Fruit fly (Drosophila melanogaster): Measurements from ENCODE around the gene Aduk.
A peak's percentile ranks its signal among the peaks of the same experiment; 100 is the strongest.

The Aduk gene

dm6 chr3R:9351415-9352379 is 17.2 kb upstream of the Aduk start (continued):
- peak; percentile 52 for TF ChIP-seq Hey (tag; optimal IDR thresholded peaks at IDR 0.05)
- peak; percentile 42 for TF ChIP-seq CG12744 (GFP tag; optimal IDR thresholded peaks at IDR 0.05)
- TF ChIP-seq MESR4 (GFP tag; optimal IDR thresholded peaks at IDR 0.05), result no peak
- TF ChIP-seq sd (tag; optimal IDR thresholded peaks at IDR 0.05), result peak; percentile 76
- peak; percentile 28 for TF ChIP-seq CG8089 (GFP tag; optimal IDR thresholded peaks at IDR 0.05)
- TF ChIP-seq pnt (GFP tag; optimal IDR thresholded peaks at IDR 0.05), result no peak
- peak; percentile 65 for TF ChIP-seq Hsf (GFP tag; optimal IDR thresholded peaks at IDR 0.05)
- TF ChIP-seq pzg (GFP tag; optimal IDR thresholded peaks at IDR 0.05), result peak; percentile 3
- TF ChIP-seq HHEX (GFP tag; optimal IDR thresholded peaks at IDR 0.05), result peak; percentile 63
- peak; percentile 69 for TF ChIP-seq ftz-f1 (GFP tag; optimal IDR thresholded peaks at IDR 0.05)
- peak; percentile 81 for TF ChIP-seq CG3281 (GFP tag; optimal IDR thresholded peaks at IDR 0.05)
- TF ChIP-seq toy (GFP tag; IDR thresholded peaks at IDR 0.05), result no peak
- TF ChIP-seq ase (GFP tag; IDR thresholded peaks at IDR 0.05), result no peak
- peak; percentile 76 for TF ChIP-seq CG15514 (GFP tag; optimal IDR thresholded peaks at IDR 0.05)
- TF ChIP-seq dpn (GFP tag; optimal IDR thresholded peaks at IDR 0.05), result peak; percentile 63 to 71
- TF ChIP-seq Poxn (GFP tag; IDR thresholded peaks at IDR 0.05), result no peak
- TF ChIP-seq en (GFP tag; optimal IDR thresholded peaks at IDR 0.05), result peak; percentile 65
- TF ChIP-seq Camta (GFP tag; optimal IDR thresholded peaks at IDR 0.05), result peak; percentile 54
- TF ChIP-seq CG17361 (GFP tag; IDR thresholded peaks at IDR 0.05), result no peak
- TF ChIP-seq GATAe (GFP tag; conservative IDR thresholded peaks at IDR 0.05), result no peak
- TF ChIP-seq rib (GFP tag; IDR thresholded peaks at IDR 0.05), result no peak
- TF ChIP-seq CG4404 (GFP tag; IDR thresholded peaks at IDR 0.05), result no peak
- TF ChIP-seq CG34422 (GFP tag; IDR thresholded peaks at IDR 0.05), result no peak
- TF ChIP-seq E2f2 (GFP tag; IDR thresholded peaks at IDR 0.05), result no peak
- peak; percentile 84 for TF ChIP-seq CG2678 (tag; optimal IDR thresholded peaks at IDR 0.05)
- TF ChIP-seq tap (tag; optimal IDR thresholded peaks at IDR 0.05), result peak; percentile 7
- TF ChIP-seq Hmx (GFP tag; optimal IDR thresholded peaks at IDR 0.05), result no peak
- no peak for TF ChIP-seq CG31388 (GFP tag; optimal IDR thresholded peaks at IDR 0.05)
- no peak for TF ChIP-seq CG12299 (tag; optimal IDR thresholded peaks at IDR 0.05)
- TF ChIP-seq CG10462 (GFP tag; optimal IDR thresholded peaks at IDR 0.05), result peak; percentile 18
- TF ChIP-seq CG17568 (GFP tag; optimal IDR thresholded peaks at IDR 0.05), result peak; percentile 69
- no peak for TF ChIP-seq aop (GFP tag; IDR thresholded peaks at IDR 0.05)
- peak; percentile 20 for TF ChIP-seq Ssrp (tag; optimal IDR thresholded peaks at IDR 0.05)
- peak; percentile 89 for TF ChIP-seq CG7987 (GFP tag; optimal IDR thresholded peaks at IDR 0.05)
- no peak for TF ChIP-seq lov (optimal IDR thresholded peaks at IDR 0.05)
- TF ChIP-seq lov (GFP tag; IDR thresholded peaks at IDR 0.05), result no peak
- TF ChIP-seq Scr (GFP tag; IDR thresholded peaks at IDR 0.05; ENCODE audit: partially characterized antibody), result no peak
- TF ChIP-seq Doc3 (GFP tag; IDR thresholded peaks at IDR 0.05; ENCODE audit: partially characterized antibody), result no peak
- TF ChIP-seq Dp (GFP tag; optimal IDR thresholded peaks at IDR 0.05), result no peak
- no peak for TF ChIP-seq NFAT (GFP tag; IDR thresholded peaks at IDR 0.05)
- TF ChIP-seq repo (GFP tag; optimal IDR thresholded peaks at IDR 0.05), result peak; percentile 28
- peak; percentile 6 for TF ChIP-seq CrebB (tag; optimal IDR thresholded peaks at IDR 0.05)
- TF ChIP-seq Doc2 (GFP tag; IDR thresholded peaks at IDR 0.05), result no peak
- TF ChIP-seq YL-1 (GFP tag; optimal IDR thresholded peaks at IDR 0.05), result no peak
- TF ChIP-seq CG2199 (GFP tag; IDR thresholded peaks at IDR 0.05), result no peak
- peak; percentile 71 for TF ChIP-seq Xbp1 (GFP tag; optimal IDR thresholded peaks at IDR 0.05)
- peak; percentile 49 for TF ChIP-seq CG9817 (tag; optimal IDR thresholded peaks at IDR 0.05)
- TF ChIP-seq Xrp1 (GFP tag; IDR thresholded peaks at IDR 0.05), result no peak
- TF ChIP-seq ems (GFP tag; optimal IDR thresholded peaks at IDR 0.05), result peak; percentile 69

Measured in whole organism, embryonic.